Worm (Caenorhabditis elegans) whole organism, L4 larva: ENCODE results near the gene F01D5.1.
A peak's percentile ranks its signal among the peaks of the same experiment; 100 is the strongest.

Source experiments
- F10B5.3 ChIP-seq: sonication (generic microtip); optimal IDR thresholded peaks from 2 replicates; lab custom pipeline; 2016; ENCODE audit warnings: mild to moderate bottlenecking, missing genetic modification characterization, missing compliant biosample characterization
- F26F4.8 ChIP-seq: fragments of 200-800 bp; sonication (Bioruptor generic); conservative IDR thresholded peaks from 2 replicates; pipeline ENCODE4 v1.3.6; 2022; ENCODE audit warnings: missing genetic modification characterization, missing compliant biosample characterization
- F49E8.2 ChIP-seq: sonication (generic microtip); optimal IDR thresholded peaks from 2 replicates; lab custom pipeline; 2016; ENCODE audit warnings: missing compliant biosample characterization, mild to moderate bottlenecking, missing genetic modification characterization, borderline replicate concordance
- R02D3.7 ChIP-seq: fragments of 150-350 bp; sonication (generic microtip); optimal IDR thresholded peaks from 3 replicates; lab custom pipeline; 2014; ENCODE audit warnings: missing biosample characterization, missing genetic modification characterization
- Y75B8A.6 ChIP-seq: fragments of 200-800 bp; sonication (Bioruptor generic); IDR thresholded peaks from 2 replicates; pipeline ENCODE4 v1.3.6; 2022; ENCODE audit warnings: missing genetic modification reagents, missing genetic modification characterization, missing compliant biosample characterization
- arid-1 ChIP-seq: fragments of 200-800 bp; sonication (Bioruptor generic); conservative IDR thresholded peaks from 2 replicates; pipeline ENCODE4 v1.3.6; 2022; ENCODE audit warnings: missing genetic modification reagents, missing genetic modification characterization, missing compliant biosample characterization
- attf-4 ChIP-seq: sonication (generic microtip); optimal IDR thresholded peaks from 3 replicates; lab custom pipeline; 2017; ENCODE audit warnings: missing biosample characterization, missing genetic modification characterization
- ceh-20 ChIP-seq: fragments of 200-800 bp; sonication (Bioruptor generic); IDR thresholded peaks from 2 replicates; pipeline ENCODE4 v1.3.6; 2022; ENCODE audit warnings: missing genetic modification reagents, missing genetic modification characterization, missing compliant biosample characterization
- ceh-32 ChIP-seq: sonication (generic microtip); optimal IDR thresholded peaks from 2 replicates; lab custom pipeline; 2016; ENCODE audit warnings: mild to moderate bottlenecking, missing genetic modification characterization, missing compliant biosample characterization; ENCODE audit not compliant: poor library complexity
- ces-1 ChIP-seq: fragments of 150-350 bp; sonication (generic microtip); optimal IDR thresholded peaks from 4 replicates; lab custom pipeline; 2014; ENCODE audit warnings: missing biosample characterization, missing genetic modification reagents, missing genetic modification characterization
- cey-2 ChIP-seq: sonication (generic microtip); optimal IDR thresholded peaks from 3 replicates; lab custom pipeline; 2017; ENCODE audit warnings: missing genetic modification characterization, mild to moderate bottlenecking, missing compliant biosample characterization, antibody characterized with exemption, borderline replicate concordance; ENCODE audit not compliant: insufficient read depth
- daf-8 ChIP-seq: fragments of 200-800 bp; sonication (Bioruptor generic); IDR thresholded peaks from 2 replicates; pipeline ENCODE4 v1.3.6; 2022; ENCODE audit warnings: missing genetic modification characterization, missing compliant biosample characterization
- dmd-6 ChIP-seq: fragments of 200-800 bp; sonication (Bioruptor generic); IDR thresholded peaks from 2 replicates; pipeline ENCODE4 v1.3.6; 2022; ENCODE audit warnings: missing genetic modification reagents, missing genetic modification characterization, missing compliant biosample characterization
- dmd-8 ChIP-seq: fragments of 200-800 bp; sonication (Bioruptor generic); IDR thresholded peaks from 2 replicates; pipeline ENCODE4 v1.3.6; 2022; ENCODE audit warnings: missing genetic modification characterization, missing compliant biosample characterization
- dmd-9 ChIP-seq: fragments of 200-800 bp; sonication (Bioruptor generic); IDR thresholded peaks from 2 replicates; pipeline ENCODE4 v1.3.6; 2022; ENCODE audit warnings: missing genetic modification reagents, missing genetic modification characterization, missing compliant biosample characterization
- dve-1 ChIP-seq: sonication (generic microtip); optimal IDR thresholded peaks from 2 replicates; lab custom pipeline; 2017; ENCODE audit warnings: antibody characterized with exemption, mild to moderate bottlenecking, missing genetic modification characterization, missing compliant biosample characterization; ENCODE audit not compliant: insufficient read depth
- egl-43 ChIP-seq: fragments of 200-800 bp; sonication (Bioruptor generic); IDR thresholded peaks from 2 replicates; pipeline ENCODE4 v1.3.6; 2022; ENCODE audit warnings: missing genetic modification reagents, missing genetic modification characterization, missing compliant biosample characterization
- fkh-10 ChIP-seq: fragments of 150-350 bp; optimal IDR thresholded peaks from 2 replicates; lab custom pipeline; 2014; ENCODE audit warnings: missing biosample characterization, missing genetic modification reagents, missing genetic modification characterization
- lin-13 ChIP-seq: fragments of 150-350 bp; optimal IDR thresholded peaks from 2 replicates; lab custom pipeline; 2014; ENCODE audit warnings: missing biosample characterization, missing genetic modification reagents, missing genetic modification characterization
- lin-15B ChIP-seq: fragments of 150-350 bp; sonication (generic microtip); optimal IDR thresholded peaks from 3 replicates; lab custom pipeline; 2014; ENCODE audit warnings: missing biosample characterization, missing genetic modification characterization
- lin-38 ChIP-seq: fragments of 200-800 bp; sonication (Bioruptor generic); IDR thresholded peaks from 2 replicates; pipeline ENCODE4 v1.3.6; 2022; ENCODE audit warnings: missing genetic modification reagents, missing genetic modification characterization, missing compliant biosample characterization
- lin-39 ChIP-seq: fragments of 150-350 bp; optimal IDR thresholded peaks from 2 replicates; lab custom pipeline; 2014; ENCODE audit warnings: missing biosample characterization, missing genetic modification reagents, missing genetic modification characterization
- lir-3 ChIP-seq: sonication (generic microtip); optimal IDR thresholded peaks from 2 replicates; lab custom pipeline; 2016; ENCODE audit warnings: mild to moderate bottlenecking, missing genetic modification characterization, missing compliant biosample characterization
- madf-5 ChIP-seq, 2 experiments: fragments of 200-800 bp; sonication (Bioruptor generic); IDR thresholded peaks; 2 replicates each; pipeline ENCODE4 v1.3.6; 2022; ENCODE audit warnings: missing compliant biosample characterization in 2 of 2, missing genetic modification characterization in 2 of 2
- madf-9 ChIP-seq: fragments of 200-800 bp; sonication (Bioruptor generic); conservative IDR thresholded peaks from 2 replicates; pipeline ENCODE4 v1.3.6; 2022; ENCODE audit warnings: missing genetic modification reagents, missing genetic modification characterization, missing compliant biosample characterization
- mdl-1 ChIP-seq, 2 experiments: fragments of 150-350 bp in 1 of 2; sonication (generic microtip) in 1 of 2; optimal IDR thresholded peaks; 2 replicates each; lab custom pipeline; 2014 to 2017; ENCODE audit warnings: missing biosample characterization in 2 of 2, missing genetic modification characterization in 2 of 2
- mep-1 ChIP-seq: fragments of 150-350 bp; sonication (generic microtip); optimal IDR thresholded peaks from 3 replicates; lab custom pipeline; 2014; ENCODE audit warnings: missing biosample characterization, missing genetic modification characterization
- mxl-2 ChIP-seq: fragments of 200-800 bp; sonication (Bioruptor generic); conservative IDR thresholded peaks from 2 replicates; pipeline ENCODE4 v1.3.6; 2022; ENCODE audit warnings: missing genetic modification reagents, missing genetic modification characterization, missing compliant biosample characterization
- nhr-102 ChIP-seq: sonication (generic microtip); optimal IDR thresholded peaks from 2 replicates; lab custom pipeline; 2016; ENCODE audit warnings: mild to moderate bottlenecking, missing genetic modification characterization, moderate library complexity, missing compliant biosample characterization
- nhr-11 ChIP-seq: fragments of 150-350 bp; optimal IDR thresholded peaks from 2 replicates; lab custom pipeline; 2014; ENCODE audit warnings: missing biosample characterization, missing genetic modification characterization
- nhr-111 ChIP-seq: fragments of 200-800 bp; sonication (Bioruptor generic); optimal IDR thresholded peaks from 2 replicates; lab custom pipeline; 2018; ENCODE audit warnings: mild to moderate bottlenecking, missing genetic modification characterization, missing compliant biosample characterization
- nhr-237 ChIP-seq: sonication (generic microtip); optimal IDR thresholded peaks from 2 replicates; lab custom pipeline; 2017; ENCODE audit warnings: missing biosample characterization, missing genetic modification characterization
- nhr-25 ChIP-seq: sonication (generic microtip); optimal IDR thresholded peaks from 2 replicates; lab custom pipeline; 2017; ENCODE audit warnings: missing genetic modification characterization, mild to moderate bottlenecking, missing compliant biosample characterization, antibody characterized with exemption, moderate library complexity, borderline replicate concordance; ENCODE audit not compliant: insufficient read depth
- nhr-28 ChIP-seq: fragments of 150-350 bp; optimal IDR thresholded peaks from 2 replicates; lab custom pipeline; 2014; ENCODE audit warnings: missing biosample characterization, missing genetic modification characterization
- nhr-42 ChIP-seq: fragments of 200-800 bp; sonication (Bioruptor generic); IDR thresholded peaks from 2 replicates; pipeline ENCODE4 v1.3.6; 2022; ENCODE audit warnings: missing genetic modification characterization, missing compliant biosample characterization
- nhr-6 ChIP-seq: fragments of 150-350 bp; optimal IDR thresholded peaks from 2 replicates; lab custom pipeline; 2014; ENCODE audit warnings: missing biosample characterization, missing genetic modification characterization
- nhr-77 ChIP-seq: fragments of 150-350 bp; optimal IDR thresholded peaks from 2 replicates; lab custom pipeline; 2014; ENCODE audit warnings: missing biosample characterization, missing genetic modification characterization
- pha-4 ChIP-seq, 2 experiments: fragments of 150-350 bp in 1 of 2; fragments of 200-800 bp in 1 of 2; sonication (Bioruptor generic) in 1 of 2; IDR thresholded peaks in 1 of 2; optimal IDR thresholded peaks in 1 of 2; 2 replicates each; pipeline versions ENCODE4 v1.3.6 to Lab custom; 2014 to 2022; ENCODE audit warnings: missing genetic modification characterization in 2 of 2, missing genetic modification reagents in 2 of 2, missing biosample characterization in 1 of 2, missing compliant biosample characterization in 1 of 2
- php-3 ChIP-seq: fragments of 200-800 bp; sonication (Bioruptor generic); IDR thresholded peaks from 2 replicates; pipeline ENCODE4 v1.3.6; 2022; ENCODE audit warnings: missing genetic modification reagents, missing genetic modification characterization, missing compliant biosample characterization
- pqm-1 ChIP-seq: sonication (generic microtip); optimal IDR thresholded peaks from 2 replicates; lab custom pipeline; 2017; ENCODE audit warnings: missing biosample characterization, missing genetic modification characterization
- rbr-2 ChIP-seq: sonication (generic microtip); optimal IDR thresholded peaks from 2 replicates; lab custom pipeline; 2016; ENCODE audit warnings: missing genotype, missing genetic modification characterization, missing compliant biosample characterization
- skn-1 ChIP-seq: fragments of 150-350 bp; optimal IDR thresholded peaks from 2 replicates; lab custom pipeline; 2014; ENCODE audit warnings: missing biosample characterization, missing genetic modification characterization
- spr-1 ChIP-seq: sonication (generic microtip); optimal IDR thresholded peaks from 2 replicates; lab custom pipeline; 2016; ENCODE audit warnings: mild to moderate bottlenecking, missing genetic modification characterization, missing compliant biosample characterization
- spr-3 ChIP-seq: fragments of 200-800 bp; sonication (Bioruptor generic); optimal IDR thresholded peaks from 2 replicates; lab custom pipeline; 2018; ENCODE audit warnings: mild to moderate bottlenecking, missing genetic modification characterization, missing compliant biosample characterization
- tag-97 ChIP-seq: fragments of 200-800 bp; sonication (Bioruptor generic); IDR thresholded peaks from 2 replicates; pipeline ENCODE4 v1.3.6; 2022; ENCODE audit warnings: missing genetic modification characterization, missing compliant biosample characterization
- vab-7 ChIP-seq: fragments of 200-800 bp; sonication (Bioruptor generic); IDR thresholded peaks from 2 replicates; pipeline ENCODE4 v1.3.6; 2022; ENCODE audit warnings: missing genetic modification reagents, missing genetic modification characterization, missing compliant biosample characterization
- zfp-2 ChIP-seq: sonication (generic microtip); optimal IDR thresholded peaks from 2 replicates; lab custom pipeline; 2016; ENCODE audit warnings: mild to moderate bottlenecking, missing genetic modification characterization, missing compliant biosample characterization
- zfp-3 ChIP-seq: fragments of 200-800 bp; sonication (Bioruptor generic); conservative IDR thresholded peaks from 2 replicates; pipeline ENCODE4 v1.3.6; 2022; ENCODE audit warnings: missing genetic modification reagents, missing genetic modification characterization, missing compliant biosample characterization

Gene F01D5.1

ce11 chrII:14040204-14040842 is 42.9 kb upstream of the F01D5.1 start (continued):
- TF ChIP-seq nhr-102 (tag; lab: Kevin White, UChicago) (peak; percentile 86), nhr-42 (peak; percentile 89), nhr-111 (GFP tag; lab: Kevin White, UChicago) (no peak), zfp-3 (GFP tag; lab: Robert Waterston, UW) (no peak), ceh-32 (tag; lab: Kevin White, UChicago) (peak; percentile 61), dmd-9 (GFP tag; lab: Robert Waterston, UW) (0 out of 2 replicates have a peak, but pooled peaks have one; percentile 28), tag-97 (no peak), R02D3.7 (tag; lab: Kevin White, UChicago) (no peak), cey-2 (peak; percentile 40), egl-43 (GFP tag; lab: Robert Waterston, UW) (peak; percentile 90), lin-15B (tag; lab: Kevin White, UChicago) (no peak), mep-1 (tag; lab: Kevin White, UChicago) (peak; percentile 96), Y75B8A.6 (GFP tag; lab: Robert Waterston, UW) (0 out of 2 replicates have a peak, but pooled peaks have one; percentile 32), daf-8 (GFP tag; lab: Robert Waterston, UW) (0 out of 2 replicates have a peak, but pooled peaks have one; percentile 40), F26F4.8 (GFP tag; lab: Robert Waterston, UW) (0 out of 2 replicates have a peak, but pooled peaks have one; percentile 47), dmd-8 (GFP tag; lab: Robert Waterston, UW) (peak; percentile 66; the same call in 1 of the 2 replicates), F49E8.2 (no peak), madf-9 (peak; percentile 5; the same call in 1 of the 2 replicates), vab-7 (peak; percentile 42; the same call in 1 of the 2 replicates), nhr-237 (tag; lab: Kevin White, UChicago) (no peak), spr-3 (GFP tag; lab: Kevin White, UChicago) (peak; percentile 54), skn-1 (tag; lab: Kevin White, UChicago) (no peak), nhr-28 (tag; lab: Kevin White, UChicago) (peak; percentile 95), nhr-11 (tag; lab: Kevin White, UChicago) (peak; percentile 93), spr-1 (peak; percentile 87), fkh-10 (GFP tag; lab: Kevin White, UChicago) (peak; percentile 80), php-3 (peak; percentile 24; the same call in 1 of the 2 replicates), lin-39 (tag; lab: Kevin White, UChicago) (peak; percentile 70), nhr-6 (no peak), rbr-2 (tag; lab: Kevin White, UChicago) (peak; percentile 95), lir-3 (tag; lab: Kevin White, UChicago) (peak; percentile 64), nhr-25 (peak; percentile 72), ces-1 (GFP tag; lab: Kevin White, UChicago) (no peak), ceh-20 (GFP tag; lab: Robert Waterston, UW) (peak; percentile 94), lin-13 (GFP tag; lab: Kevin White, UChicago) (peak; percentile 82), attf-4 (tag; lab: Kevin White, UChicago) (no peak), arid-1 (GFP tag; lab: Robert Waterston, UW) (peak; percentile 22; the same call in 1 of the 2 replicates), dve-1 (tag; lab: Kevin White, UChicago) (peak; percentile 92), mxl-2 (no peak), nhr-77 (tag; lab: Kevin White, UChicago) (peak; percentile 99), dmd-6 (peak; percentile 99), pha-4 (GFP tag; IDR thresholded peaks at IDR 0.05; lab: Robert Waterston, UW) (peak; percentile 95), pha-4 (tag; optimal IDR thresholded peaks at IDR 0.05; lab: Kevin White, UChicago) (no peak), mdl-1 (tag; optimal IDR thresholded peaks at IDR 0.05; lab: Kevin White, UChicago) (peak; percentile 96 to 99), F10B5.3 (tag; lab: Kevin White, UChicago) (peak; percentile 8), madf-5 (GFP tag; IDR thresholded peaks at IDR 0.05; lab: Robert Waterston, UW) (no peak), zfp-2 (tag; lab: Kevin White, UChicago) (peak; percentile 64), pqm-1 (tag; lab: Kevin White, UChicago) (peak; percentile 41), lin-38 (GFP tag; lab: Robert Waterston, UW) (peak; percentile 75)
